Fruit fly (Drosophila melanogaster): ENCODE data around the gene CG43246.

The CG43246 gene

DNA sequence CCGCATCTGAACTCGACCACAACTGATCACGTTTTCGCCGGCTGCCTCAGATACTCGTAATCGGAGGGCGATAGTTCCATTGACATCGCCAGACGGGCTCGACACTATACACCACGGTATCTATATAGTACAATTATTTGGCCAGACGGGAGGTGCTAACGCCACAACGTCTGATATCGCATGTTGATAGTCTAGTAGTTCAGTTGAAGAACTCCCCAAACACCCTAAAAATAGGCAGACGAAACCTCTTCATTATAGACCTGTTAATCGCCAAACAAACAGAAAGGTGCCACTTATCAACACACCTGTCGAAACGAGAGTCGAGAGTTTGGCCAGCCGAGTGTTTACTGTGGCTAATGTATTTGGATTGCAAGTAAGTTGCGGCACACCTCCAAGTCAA, 18.6 kb downstream of the CG43246 start (continued):
- no peak for TF ChIP-seq CG17612 (GFP tag; IDR thresholded peaks at IDR 0.05)
- peak; percentile 86 for TF ChIP-seq exex (tag; optimal IDR thresholded peaks at IDR 0.05)
- no peak for TF ChIP-seq esg (GFP tag; conservative IDR thresholded peaks at IDR 0.05)
- no peak for TF ChIP-seq Scr (GFP tag; IDR thresholded peaks at IDR 0.05; ENCODE audit: partially characterized antibody)
- no peak for TF ChIP-seq Hr39 (optimal IDR thresholded peaks at IDR 0.05)
- TF ChIP-seq CTCF (GFP tag; optimal IDR thresholded peaks at IDR 0.05): peak; percentile 16
- TF ChIP-seq CG6689 (GFP tag; IDR thresholded peaks at IDR 0.05): 0 out of 2 replicates have a peak, but pooled peaks have one; percentile 12
- peak; percentile 15 for TF ChIP-seq CG16863 (GFP tag; optimal IDR thresholded peaks at IDR 0.05)
- TF ChIP-seq emc (GFP tag; optimal IDR thresholded peaks at IDR 0.05): no peak
- TF ChIP-seq CG17912 (GFP tag; optimal IDR thresholded peaks at IDR 0.05): peak; percentile 65
- peak; percentile 16 for TF ChIP-seq schlank (tag; optimal IDR thresholded peaks at IDR 0.05)
- peak; percentile 70 for TF ChIP-seq CG12071 (GFP tag; optimal IDR thresholded peaks at IDR 0.05)
- no peak for TF ChIP-seq CG31388 (GFP tag; optimal IDR thresholded peaks at IDR 0.05)
- no peak for TF ChIP-seq ara (GFP tag; IDR thresholded peaks at IDR 0.05)
- TF ChIP-seq CG17186 (GFP tag; optimal IDR thresholded peaks at IDR 0.05): no peak
- TF ChIP-seq zfh1 (GFP tag; IDR thresholded peaks at IDR 0.05): peak; percentile 57; the same call in 2 of the 3 replicates
- TF ChIP-seq hbn (GFP tag; IDR thresholded peaks at IDR 0.05; ENCODE audit: partially characterized antibody): no peak
- no peak for TF ChIP-seq ewg (GFP tag; optimal IDR thresholded peaks at IDR 0.05)
- peak in 1 of 2 experiments; percentile 29 for TF ChIP-seq insv (GFP tag; optimal IDR thresholded peaks at IDR 0.05)
- peak; percentile 88 for TF ChIP-seq grau (tag; optimal IDR thresholded peaks at IDR 0.05)
- TF ChIP-seq CG30431 (GFP tag; optimal IDR thresholded peaks at IDR 0.05): no peak
- TF ChIP-seq hkb (optimal IDR thresholded peaks at IDR 0.05): no peak
- TF ChIP-seq hkb (GFP tag; IDR thresholded peaks at IDR 0.05): peak; percentile 58
- no peak for TF ChIP-seq CG11085 (GFP tag; IDR thresholded peaks at IDR 0.05)
- no peak for TF ChIP-seq CG42726 (GFP tag; IDR thresholded peaks at IDR 0.05; ENCODE audit: partially characterized antibody)
- no peak for TF ChIP-seq vfl (GFP tag; optimal IDR thresholded peaks at IDR 0.05)
- TF ChIP-seq lmd (GFP tag; IDR thresholded peaks at IDR 0.05): no peak
- peak; percentile 7 for TF ChIP-seq CG12391 (tag; optimal IDR thresholded peaks at IDR 0.05)
- TF ChIP-seq CG2875 (GFP tag; optimal IDR thresholded peaks at IDR 0.05): no peak
- TF ChIP-seq CG16815 (GFP tag; optimal IDR thresholded peaks at IDR 0.05): no peak
- TF ChIP-seq gcm (GFP tag; optimal IDR thresholded peaks at IDR 0.05): no peak
- TF ChIP-seq CG17385 (GFP tag; optimal IDR thresholded peaks at IDR 0.05): peak; percentile 39
- no peak for TF ChIP-seq CG9932 (GFP tag; IDR thresholded peaks at IDR 0.05)
- no peak for TF ChIP-seq croc (GFP tag; conservative IDR thresholded peaks at IDR 0.05)
- peak; percentile 57 for TF ChIP-seq CG2678 (tag; optimal IDR thresholded peaks at IDR 0.05)
- TF ChIP-seq sd (tag; optimal IDR thresholded peaks at IDR 0.05): peak; percentile 58
- no peak for TF ChIP-seq CG30020 (tag; optimal IDR thresholded peaks at IDR 0.05)
- TF ChIP-seq chif (GFP tag; optimal IDR thresholded peaks at IDR 0.05): no peak
- TF ChIP-seq HLH54F (GFP tag; optimal IDR thresholded peaks at IDR 0.05): no peak
- no peak for TF ChIP-seq CG7271 (tag; optimal IDR thresholded peaks at IDR 0.05)
- TF ChIP-seq bigmax (GFP tag; optimal IDR thresholded peaks at IDR 0.05): no peak
- TF ChIP-seq sc (optimal IDR thresholded peaks at IDR 0.05): no peak
- TF ChIP-seq sc (GFP tag; optimal IDR thresholded peaks at IDR 0.05): peak; percentile 14
- TF ChIP-seq seq (GFP tag; IDR thresholded peaks at IDR 0.05): 0 out of 2 replicates have a peak, but pooled peaks have one; percentile 38
- no peak for TF ChIP-seq CG11093 (GFP tag; IDR thresholded peaks at IDR 0.05)
- no peak; the same call in 1 of the 2 replicates for TF ChIP-seq ranshi (GFP tag; IDR thresholded peaks at IDR 0.05)
- peak; percentile 58 for TF ChIP-seq CG12769 (tag; optimal IDR thresholded peaks at IDR 0.05)
- TF ChIP-seq MBD-R2 (GFP tag; IDR thresholded peaks at IDR 0.05): no peak
- TF ChIP-seq CG10147 (GFP tag; optimal IDR thresholded peaks at IDR 0.05): peak; percentile 6
- no peak for TF ChIP-seq CG18764 (GFP tag; optimal IDR thresholded peaks at IDR 0.05)
- TF ChIP-seq dpn (GFP tag; optimal IDR thresholded peaks at IDR 0.05): no peak
- no peak for TF ChIP-seq eyg (GFP tag; optimal IDR thresholded peaks at IDR 0.05)
- peak; percentile 71; the same call in 2 of the 3 replicates for TF ChIP-seq otp (GFP tag; IDR thresholded peaks at IDR 0.05)
